Fruit fly (Drosophila melanogaster) whole organism, embryonic: ENCODE measurements around the gene CG7519.

Source experiments
- Asciz ChIP-seq: fragments of 200-800 bp; sonication (Bioruptor generic); optimal IDR thresholded peaks from 2 replicates; lab custom pipeline; 2017; ENCODE audit warnings: missing biosample characterization, mild to moderate bottlenecking, missing genetic modification characterization, missing genetic modification reagents
- CG11560 ChIP-seq: fragments of 200-800 bp; sonication (Bioruptor generic); IDR thresholded peaks from 3 replicates; pipeline ENCODE4 v1.3.6; 2022; ENCODE audit warnings: missing biosample characterization, missing genetic modification characterization
- CG1233 ChIP-seq: fragments of 200-800 bp; sonication (Bioruptor generic); optimal IDR thresholded peaks from 4 replicates; lab custom pipeline; 2018; ENCODE audit warnings: missing biosample characterization, mild to moderate bottlenecking, missing genetic modification characterization
- CG12391 ChIP-seq: fragments of 200-800 bp; sonication (Bioruptor generic); optimal IDR thresholded peaks from 3 replicates; lab custom pipeline; 2018; ENCODE audit warnings: missing biosample characterization, mild to moderate bottlenecking, missing genetic modification characterization, moderate library complexity
- CG12659 ChIP-seq: fragments of 200-800 bp; sonication (Bioruptor generic); optimal IDR thresholded peaks from 3 replicates; lab custom pipeline; 2017; ENCODE audit warnings: mild to moderate bottlenecking, missing biosample characterization, missing genetic modification reagents, missing genetic modification characterization
- CG12942 ChIP-seq: fragments of 200-800 bp; sonication (Bioruptor generic); optimal IDR thresholded peaks from 3 replicates; lab custom pipeline; 2016; ENCODE audit warnings: missing biosample characterization, missing genetic modification characterization
- CG1529 ChIP-seq: fragments of 200-800 bp; sonication (Bioruptor generic); optimal IDR thresholded peaks from 3 replicates; lab custom pipeline; 2018; ENCODE audit warnings: missing biosample characterization, missing genetic modification characterization
- CG17186 ChIP-seq: fragments of 200-800 bp; sonication (Bioruptor generic); optimal IDR thresholded peaks from 3 replicates; lab custom pipeline; 2017; ENCODE audit warnings: missing biosample characterization, missing genetic modification reagents, missing genetic modification characterization
- CG17912 ChIP-seq: fragments of 200-800 bp; sonication (Bioruptor generic); optimal IDR thresholded peaks from 2 replicates; lab custom pipeline; 2018; ENCODE audit warnings: missing biosample characterization, mild to moderate bottlenecking, missing genetic modification characterization
- CG18262 ChIP-seq: fragments of 200-800 bp; optimal IDR thresholded peaks from 3 replicates; lab custom pipeline; 2019; ENCODE audit warnings: missing biosample characterization, mild to moderate bottlenecking, missing genetic modification characterization, moderate library complexity
- CG18764 ChIP-seq: fragments of 200-800 bp; sonication (Bioruptor generic); optimal IDR thresholded peaks from 3 replicates; lab custom pipeline; 2016; ENCODE audit warnings: missing biosample characterization, missing genetic modification characterization
- CG31441 ChIP-seq: fragments of 200-800 bp; sonication (Bioruptor generic); IDR thresholded peaks from 2 replicates; pipeline ENCODE4 v1.3.6; 2022; ENCODE audit warnings: missing biosample characterization, missing genetic modification characterization
- CG32772 ChIP-seq: fragments of 200-800 bp; sonication (Bioruptor generic); IDR thresholded peaks from 2 replicates; pipeline ENCODE4 v1.3.6; 2022; ENCODE audit warnings: missing biosample characterization, missing genetic modification characterization
- CG6683 ChIP-seq: fragments of 200-800 bp; sonication (Bioruptor generic); optimal IDR thresholded peaks from 2 replicates; lab custom pipeline; 2017; ENCODE audit warnings: missing biosample characterization, mild to moderate bottlenecking, missing genetic modification characterization, missing genetic modification reagents
- CG8388 ChIP-seq: fragments of 200-800 bp; sonication (Bioruptor generic); optimal IDR thresholded peaks from 2 replicates; lab custom pipeline; 2019; ENCODE audit warnings: missing biosample characterization, mild to moderate bottlenecking, missing genetic modification characterization, moderate library complexity
- CG9876 ChIP-seq: fragments of 200-800 bp; sonication (Bioruptor generic); optimal IDR thresholded peaks from 2 replicates; lab custom pipeline; 2016; ENCODE audit warnings: missing biosample characterization, missing genetic modification characterization
- Fer3 ChIP-seq: fragments of 200-800 bp; sonication (Bioruptor generic); optimal IDR thresholded peaks from 2 replicates; lab custom pipeline; 2018; ENCODE audit warnings: missing biosample characterization, mild to moderate bottlenecking, missing genetic modification characterization, moderate library complexity
- H15 ChIP-seq: fragments of 200-800 bp; sonication (Bioruptor generic); IDR thresholded peaks from 3 replicates; pipeline ENCODE4 v1.3.6; 2022; ENCODE audit warnings: missing biosample characterization, missing genetic modification characterization
- HLH54F ChIP-seq: fragments of 200-800 bp; sonication (Bioruptor generic); optimal IDR thresholded peaks from 3 replicates; lab custom pipeline; 2016; ENCODE audit warnings: missing biosample characterization, missing genetic modification characterization
- Lhr ChIP-seq: fragments of 200-800 bp; sonication (Bioruptor generic); optimal IDR thresholded peaks from 3 replicates; lab custom pipeline; 2017; ENCODE audit warnings: mild to moderate bottlenecking, missing biosample characterization, missing genetic modification reagents, missing genetic modification characterization
- NfI ChIP-seq: fragments of 200-800 bp; sonication (Bioruptor generic); optimal IDR thresholded peaks from 3 replicates; lab custom pipeline; 2018; ENCODE audit warnings: missing biosample characterization, mild to moderate bottlenecking, missing genetic modification characterization, moderate library complexity
- Opbp ChIP-seq: fragments of 200-800 bp; sonication (Bioruptor generic); IDR thresholded peaks from 3 replicates; pipeline ENCODE4 v1.3.6; 2022; ENCODE audit warnings: missing biosample characterization, missing genetic modification characterization; ENCODE audit not compliant: partially characterized antibody
- Sry-δ ChIP-seq: fragments of 200-800 bp; sonication (Bioruptor generic); optimal IDR thresholded peaks from 2 replicates; lab custom pipeline; 2016; ENCODE audit warnings: missing biosample characterization, missing genetic modification characterization
- Trl ChIP-seq, 3 experiments: fragments of >200 bp in 2 of 3; fragments of 200-800 bp in 1 of 3; sonication (Bioruptor generic) in 1 of 3; optimal IDR thresholded peaks; 2 replicates in 1 of 3; 3 replicates in 2 of 3; lab custom pipeline; 2016 to 2017; ENCODE audit warnings: missing biosample characterization in 1 of 3, missing genetic modification characterization in 1 of 3
- ash1 ChIP-seq: fragments of 200-800 bp; sonication (Bioruptor generic); optimal IDR thresholded peaks from 2 replicates; lab custom pipeline; 2018; ENCODE audit warnings: missing biosample characterization, mild to moderate bottlenecking, missing genetic modification characterization
- bbx ChIP-seq: fragments of 200-800 bp; sonication (Bioruptor generic); IDR thresholded peaks from 2 replicates; pipeline ENCODE4 v1.3.6; 2022; ENCODE audit warnings: missing biosample characterization, missing genetic modification characterization; ENCODE audit not compliant: partially characterized antibody
- cad ChIP-seq: fragments of >200 bp; optimal IDR thresholded peaks from 2 replicates; lab custom pipeline; 2017; ENCODE audit warnings: missing biosample characterization, missing genetic modification characterization
- caup ChIP-seq: fragments of 200-800 bp; sonication (Bioruptor generic); optimal IDR thresholded peaks from 3 replicates; lab custom pipeline; 2017; ENCODE audit warnings: missing biosample characterization, mild to moderate bottlenecking, missing genetic modification characterization, moderate library complexity; ENCODE audit not compliant: severe bottlenecking
- crc ChIP-seq: fragments of 200-800 bp; sonication (Bioruptor generic); optimal IDR thresholded peaks from 2 replicates; lab custom pipeline; 2016; ENCODE audit warnings: missing biosample characterization, missing genetic modification characterization
- dpn ChIP-seq, 2 experiments: fragments of 200-800 bp; sonication (Bioruptor generic); optimal IDR thresholded peaks; 3 replicates each; lab custom pipeline; 2016; ENCODE audit warnings: missing biosample characterization in 2 of 2, missing genetic modification characterization in 2 of 2
- ewg ChIP-seq: fragments of 200-800 bp; sonication (Bioruptor generic); optimal IDR thresholded peaks from 3 replicates; lab custom pipeline; 2017; ENCODE audit warnings: mild to moderate bottlenecking, missing biosample characterization, missing genetic modification reagents, missing genetic modification characterization
- grau ChIP-seq: fragments of 200-800 bp; optimal IDR thresholded peaks from 3 replicates; lab custom pipeline; 2019; ENCODE audit warnings: missing biosample characterization, mild to moderate bottlenecking, missing genetic modification characterization, moderate library complexity
- grn ChIP-seq: fragments of 200-800 bp; sonication (Bioruptor generic); optimal IDR thresholded peaks from 3 replicates; lab custom pipeline; 2017; ENCODE audit warnings: missing biosample characterization, missing genetic modification characterization
- ind ChIP-seq: fragments of 200-800 bp; sonication (Bioruptor generic); optimal IDR thresholded peaks from 3 replicates; lab custom pipeline; 2016; ENCODE audit warnings: missing biosample characterization, missing genetic modification characterization
- klu ChIP-seq: fragments of 200-800 bp; sonication (Bioruptor generic); IDR thresholded peaks from 2 replicates; pipeline ENCODE4 v1.3.6; 2022; ENCODE audit warnings: missing biosample characterization, missing genetic modification characterization
- lilli ChIP-seq: fragments of 200-800 bp; sonication (Bioruptor generic); optimal IDR thresholded peaks from 3 replicates; lab custom pipeline; 2016; ENCODE audit warnings: missing biosample characterization, missing genetic modification characterization
- nerfin-2 ChIP-seq: fragments of 200-800 bp; sonication (Bioruptor generic); IDR thresholded peaks from 2 replicates; pipeline ENCODE4 v1.3.6; 2022; ENCODE audit warnings: missing biosample characterization, missing genetic modification characterization; ENCODE audit not compliant: partially characterized antibody
- otp ChIP-seq: fragments of 200-800 bp; sonication (Bioruptor generic); IDR thresholded peaks from 3 replicates; pipeline ENCODE4, ENCODE4 v1.3.6; 2022; ENCODE audit warnings: missing biosample characterization, missing genetic modification characterization
- pan ChIP-seq, 4 experiments: fragments of >200 bp in 3 of 4; fragments of 200-800 bp in 1 of 4; sonication (Bioruptor generic) in 1 of 4; optimal IDR thresholded peaks in 3 of 4; IDR thresholded peaks in 1 of 4; 2 replicates each; pipeline versions ENCODE4 v1.3.6 to Lab custom; 2017 to 2022; ENCODE audit warnings: missing biosample characterization in 2 of 4, missing genetic modification characterization in 2 of 4, mixed read lengths in 1 of 4
- phol ChIP-seq: fragments of 200-800 bp; sonication (Bioruptor generic); optimal IDR thresholded peaks from 3 replicates; lab custom pipeline; 2018; ENCODE audit warnings: missing biosample characterization, mild to moderate bottlenecking, missing genetic modification characterization, moderate library complexity
- pita ChIP-seq: fragments of 200-800 bp; sonication (Bioruptor generic); optimal IDR thresholded peaks from 2 replicates; lab custom pipeline; 2017; ENCODE audit warnings: missing biosample characterization, mild to moderate bottlenecking, missing genetic modification characterization
- row ChIP-seq: fragments of 200-800 bp; sonication (Bioruptor generic); IDR thresholded peaks from 3 replicates; pipeline ENCODE4 v1.3.6; 2022; ENCODE audit warnings: missing biosample characterization, missing genetic modification characterization
- run ChIP-seq: fragments of 200-800 bp; sonication (Bioruptor generic); optimal IDR thresholded peaks from 3 replicates; lab custom pipeline; 2018; ENCODE audit warnings: missing biosample characterization, mild to moderate bottlenecking, missing genetic modification characterization
- salm ChIP-seq: fragments of 200-800 bp; sonication (Bioruptor generic); optimal IDR thresholded peaks from 2 replicates; lab custom pipeline; 2018; ENCODE audit warnings: missing biosample characterization, mild to moderate bottlenecking, missing genetic modification characterization
- sens-2 ChIP-seq: fragments of 200-800 bp; sonication (Bioruptor generic); IDR thresholded peaks from 2 replicates; pipeline ENCODE4 v1.3.6; 2022; ENCODE audit warnings: missing biosample characterization, missing genetic modification characterization
- toy ChIP-seq: fragments of 200-800 bp; sonication (Bioruptor generic); IDR thresholded peaks from 2 replicates; pipeline ENCODE4 v1.3.6; 2022; ENCODE audit warnings: missing biosample characterization, missing genetic modification characterization
- twi ChIP-seq: fragments of 200-800 bp; optimal IDR thresholded peaks from 2 replicates; lab custom pipeline; 2019; ENCODE audit warnings: missing biosample characterization, mild to moderate bottlenecking, missing genetic modification characterization, moderate library complexity
- wek ChIP-seq: fragments of 200-800 bp; sonication (Bioruptor generic); optimal IDR thresholded peaks from 3 replicates; lab custom pipeline; 2018; ENCODE audit warnings: missing biosample characterization, mild to moderate bottlenecking, missing genetic modification characterization, moderate library complexity
- yki ChIP-seq: fragments of >200 bp; optimal IDR thresholded peaks from 3 replicates; lab custom pipeline; 2018
- zf30C ChIP-seq: fragments of 200-800 bp; sonication (Bioruptor generic); optimal IDR thresholded peaks from 3 replicates; lab custom pipeline; 2018; ENCODE audit warnings: missing biosample characterization, mild to moderate bottlenecking, missing genetic modification characterization

The CG7519 gene

DNA sequence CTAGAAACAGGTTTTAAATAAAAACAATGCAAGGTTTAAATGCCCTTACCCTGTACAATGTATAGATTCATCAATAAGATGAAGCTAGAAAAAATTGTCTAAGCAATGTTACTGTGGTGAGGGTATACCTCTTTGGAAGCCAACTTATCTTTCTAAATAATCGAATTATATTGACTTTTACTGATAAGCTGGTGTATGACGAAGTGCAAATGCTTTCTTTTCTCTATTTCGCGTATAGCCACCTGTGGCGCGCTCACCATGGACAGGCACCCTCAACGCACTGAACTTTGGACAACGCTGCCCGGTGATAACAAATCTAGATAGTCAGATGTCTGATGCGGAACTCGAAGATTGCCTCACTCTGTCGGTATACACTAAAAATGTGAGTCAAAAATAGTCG lies 9.0 kb downstream of the CG7519 start (continued):
- TF ChIP-seq phol (no peak), cad (no peak), CG17186 (GFP tag; lab: Kevin White, UChicago) (no peak), H15 (no peak), ash1 (no peak), twi (tag; lab: Kevin White, UChicago) (no peak), caup (GFP tag; lab: Kevin White, UChicago) (no peak), CG1233 (GFP tag; lab: Kevin White, UChicago) (no peak), Opbp (GFP tag; lab: Robert Waterston, UW) (no peak), otp (GFP tag; lab: Robert Waterston, UW) (no peak), bbx (GFP tag; lab: Robert Waterston, UW) (no peak), yki (lab: Kevin White, UChicago) (no peak), grau (tag; lab: Kevin White, UChicago) (peak; percentile 25), CG6683 (no peak), Sry-δ (GFP tag; lab: Kevin White, UChicago) (no peak), nerfin-2 (GFP tag; lab: Robert Waterston, UW) (no peak), klu (GFP tag; lab: Robert Waterston, UW) (no peak), Lhr (GFP tag; lab: Kevin White, UChicago) (no peak), CG1529 (GFP tag; lab: Kevin White, UChicago) (no peak), pita (GFP tag; lab: Kevin White, UChicago) (no peak), CG17912 (GFP tag; lab: Kevin White, UChicago) (no peak), Trl (optimal IDR thresholded peaks at IDR 0.05; lab: Kevin White, UChicago) (no peak), Trl (GFP tag; optimal IDR thresholded peaks at IDR 0.05; lab: Kevin White, UChicago) (no peak), wek (no peak), CG18764 (GFP tag; lab: Kevin White, UChicago) (no peak), zf30C (GFP tag; lab: Kevin White, UChicago) (no peak), dpn (GFP tag; optimal IDR thresholded peaks at IDR 0.05; lab: Kevin White, UChicago) (no peak), CG9876 (no peak), ewg (GFP tag; lab: Kevin White, UChicago) (no peak), lilli (GFP tag; lab: Kevin White, UChicago) (peak; percentile 25), CG31441 (GFP tag; lab: Robert Waterston, UW) (no peak), CG12942 (GFP tag; lab: Kevin White, UChicago) (no peak), CG11560 (tag; lab: Robert Waterston, UW) (no peak), run (tag; lab: Kevin White, UChicago) (no peak), row (peak; percentile 64; the same call in 2 of the 3 replicates), sens-2 (GFP tag; lab: Robert Waterston, UW) (no peak), crc (GFP tag; lab: Kevin White, UChicago) (no peak), CG18262 (tag; lab: Kevin White, UChicago) (peak; percentile 5), CG32772 (no peak), salm (no peak), Fer3 (tag; lab: Kevin White, UChicago) (peak; percentile 41), CG12391 (tag; lab: Kevin White, UChicago) (no peak), pan (optimal IDR thresholded peaks at IDR 0.05; lab: Kevin White, UChicago) (no peak), pan (GFP tag; optimal IDR thresholded peaks at IDR 0.05 in 1 of 2, IDR thresholded peaks at IDR 0.05 in 1 of 2) (peak in 1 of 2 experiments; percentile 47), CG8388 (GFP tag; lab: Kevin White, UChicago) (no peak), CG12659 (GFP tag; lab: Kevin White, UChicago) (no peak), grn (peak; percentile 75), NfI (GFP tag; lab: Kevin White, UChicago) (no peak), Asciz (GFP tag; lab: Kevin White, UChicago) (peak; percentile 5), HLH54F (GFP tag; lab: Kevin White, UChicago) (no peak), toy (GFP tag; lab: Robert Waterston, UW) (0 out of 2 replicates have a peak, but pooled peaks have one; percentile 11), ind (GFP tag; lab: Kevin White, UChicago) (no peak)
